Worm (Caenorhabditis elegans): ENCODE measurements around the gene K09F6.15.
"Not testable (repeated sequence)": the region's sequence is repeated elsewhere in the genome, so short reads cannot be mapped to it uniquely, and the experiment has no call there.

ce11 chrII:2282599-2282998 is 5.3 kb upstream of the K09F6.15 start, which contains the start of gene K09F6.9:
- TF ChIP-seq nhr-12 (tag; optimal IDR thresholded peaks at IDR 0.05); nfya-1 (tag; optimal IDR thresholded peaks at IDR 0.05; ENCODE audit: insufficient read depth); tbx-2 (tag; optimal IDR thresholded peaks at IDR 0.05); skn-1 (tag; optimal IDR thresholded peaks at IDR 0.05): not testable (repeated sequence)

Measured in whole organism, L3 larva.